Fruit fly (Drosophila melanogaster) whole organism, pupa: ENCODE data around the gene aus.

Experiments
- CG15710 ChIP-seq: fragments of 200-800 bp; sonication (Bioruptor generic); optimal IDR thresholded peaks from 2 replicates; lab custom pipeline; 2018; ENCODE audit warnings: missing biosample characterization, mild to moderate bottlenecking, missing genetic modification characterization, moderate library complexity
- CG17806 ChIP-seq: fragments of 200-800 bp; sonication (Bioruptor generic); optimal IDR thresholded peaks from 2 replicates; lab custom pipeline; 2018; ENCODE audit warnings: missing biosample characterization, mild to moderate bottlenecking, missing genetic modification characterization, moderate library complexity
- CG9948 ChIP-seq: fragments of 200-800 bp; sonication (Bioruptor generic); optimal IDR thresholded peaks from 2 replicates; lab custom pipeline; 2018; ENCODE audit warnings: missing biosample characterization, mild to moderate bottlenecking, missing genetic modification characterization, moderate library complexity
- Snoo ChIP-seq: fragments of 200-800 bp; sonication (Bioruptor generic); optimal IDR thresholded peaks from 3 replicates; lab custom pipeline; 2017; ENCODE audit warnings: missing biosample characterization, mild to moderate bottlenecking, missing genetic modification characterization, inconsistent platforms

DNA sequence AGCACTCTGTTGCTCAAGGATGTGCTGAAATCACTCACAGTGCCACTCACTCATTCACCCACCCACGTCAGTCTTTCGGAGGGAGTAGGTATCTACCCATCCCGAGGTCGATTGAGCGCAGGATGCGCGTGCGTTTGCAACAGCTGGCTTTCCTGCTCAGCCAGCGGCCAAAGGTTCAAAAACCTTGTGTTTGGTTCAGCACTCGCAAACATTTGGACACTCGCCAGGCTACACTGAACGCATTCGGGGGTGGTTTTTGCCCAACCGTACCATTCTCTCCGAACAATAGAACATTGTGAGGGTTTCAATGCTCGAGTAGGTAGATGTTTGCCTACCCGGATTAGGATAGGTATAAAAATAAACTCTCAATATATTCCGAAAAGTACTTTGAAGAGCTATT is 54.4 kb downstream of the aus start:
- no peak for TF ChIP-seq CG9948 (tag; lab: Kevin White, UChicago)
- TF ChIP-seq Snoo (tag; lab: Kevin White, UChicago), result no peak
- no peak for TF ChIP-seq CG17806
- TF ChIP-seq CG15710 (tag; lab: Kevin White, UChicago), result no peak
